Worm (Caenorhabditis elegans) whole organism, midembryonic: ENCODE data around the gene H04D03.4.

Source experiments
- T22C8.4 ChIP-seq: fragments of 200-800 bp; sonication (Bioruptor generic); IDR thresholded peaks from 2 replicates; pipeline ENCODE4 v1.3.6; 2022; ENCODE audit warnings: missing genetic modification characterization, missing compliant biosample characterization
- cog-1 ChIP-seq: sonication (generic microtip); optimal IDR thresholded peaks from 2 replicates; lab custom pipeline; 2016; ENCODE audit warnings: missing genetic modification characterization, missing compliant biosample characterization
- flt-1 ChIP-seq: fragments of 200-800 bp; sonication (Bioruptor generic); IDR thresholded peaks from 2 replicates; pipeline ENCODE4 v1.3.6; 2022; ENCODE audit warnings: missing genetic modification characterization, missing compliant biosample characterization
- klf-2 ChIP-seq: fragments of 200-800 bp; sonication (Bioruptor generic); conservative IDR thresholded peaks from 2 replicates; pipeline ENCODE4 v1.3.6; 2022; ENCODE audit warnings: missing genetic modification reagents, missing genetic modification characterization, missing compliant biosample characterization
- med-1 ChIP-seq: sonication (generic microtip); optimal IDR thresholded peaks from 2 replicates; lab custom pipeline; 2017; ENCODE audit warnings: missing genetic modification characterization, mild to moderate bottlenecking, missing compliant biosample characterization, antibody characterized with exemption, missing genetic modification reagents; ENCODE audit not compliant: insufficient read depth
- ref-1 ChIP-seq: fragments of 200-800 bp; sonication (Bioruptor generic); conservative IDR thresholded peaks from 2 replicates; pipeline ENCODE4 v1.3.6; 2022; ENCODE audit warnings: missing genetic modification reagents, missing genetic modification characterization, missing compliant biosample characterization
- tab-1 ChIP-seq: fragments of 200-800 bp; sonication (Bioruptor generic); IDR thresholded peaks from 2 replicates; pipeline ENCODE4 v1.3.6; 2022; ENCODE audit warnings: missing genetic modification characterization, missing compliant biosample characterization
- ztf-23 ChIP-seq: fragments of 200-800 bp; sonication (Bioruptor generic); IDR thresholded peaks from 2 replicates; pipeline ENCODE4 v1.3.6; 2022; ENCODE audit warnings: missing genetic modification reagents, missing genetic modification characterization, missing compliant biosample characterization
- ztf-29 ChIP-seq: fragments of 200-800 bp; sonication (Bioruptor generic); IDR thresholded peaks from 2 replicates; pipeline ENCODE4 v1.3.6; 2022; ENCODE audit warnings: missing genetic modification reagents, missing genetic modification characterization, missing compliant biosample characterization

H04D03.4 gene

ce11 chrIII:10398919-10399318 lies 52.0 kb downstream of the H04D03.4 start:
- TF ChIP-seq ref-1 (GFP tag; lab: Robert Waterston, UW), result no peak
- no peak for TF ChIP-seq flt-1
- TF ChIP-seq tab-1 (GFP tag; lab: Robert Waterston, UW), result no peak
- TF ChIP-seq klf-2 (GFP tag; lab: Robert Waterston, UW), result no peak
- TF ChIP-seq med-1, result no peak
- TF ChIP-seq ztf-23, result no peak
- no peak for TF ChIP-seq T22C8.4
- TF ChIP-seq cog-1 (tag; lab: Kevin White, UChicago), result no peak
- no peak for TF ChIP-seq ztf-29

ce11 chrIII:10396891-10397502 lies 53.9 kb downstream of the H04D03.4 start:
- TF ChIP-seq ref-1 (GFP tag; lab: Robert Waterston, UW), result no peak
- TF ChIP-seq flt-1, result no peak
- no peak for TF ChIP-seq cog-1 (tag; lab: Kevin White, UChicago)
- no peak for TF ChIP-seq tab-1 (GFP tag; lab: Robert Waterston, UW)
- TF ChIP-seq T22C8.4, result no peak
- no peak for TF ChIP-seq ztf-29
- TF ChIP-seq ztf-23, result no peak
- no peak for TF ChIP-seq med-1
- no peak for TF ChIP-seq klf-2 (GFP tag; lab: Robert Waterston, UW)
